Worm (Caenorhabditis elegans): ENCODE measurements around the gene srh-277.

The srh-277 gene

ce11 chrV:16182918-16183317 is at the start of gene srh-277:
srh-277 (plus strand) TSS chrV:16183218.
- TF ChIP-seq tbx-11 (GFP tag; IDR thresholded peaks at IDR 0.05) (no peak), tbx-37 (GFP tag; conservative IDR thresholded peaks at IDR 0.05) (no peak), flt-1 (GFP tag; IDR thresholded peaks at IDR 0.05) (no peak), F13C5.2 (tag; optimal IDR thresholded peaks at IDR 0.05) (no peak), scrt-1 (GFP tag; IDR thresholded peaks at IDR 0.05) (no peak), hnd-1 (tag; optimal IDR thresholded peaks at IDR 0.05) (no peak), tra-4 (tag; optimal IDR thresholded peaks at IDR 0.05) (no peak), sea-1 (GFP tag; conservative IDR thresholded peaks at IDR 0.05) (no peak), B0310.2 (tag; optimal IDR thresholded peaks at IDR 0.05) (no peak), hmbx-1 (tag; optimal IDR thresholded peaks at IDR 0.05) (no peak), ets-7 (tag; optimal IDR thresholded peaks at IDR 0.05) (no peak), hmg-4 (GFP tag; optimal IDR thresholded peaks at IDR 0.05) (no peak), ceh-36 (tag; optimal IDR thresholded peaks at IDR 0.05) (no peak), pes-1 (GFP tag; IDR thresholded peaks at IDR 0.05) (no peak), ama-1 (optimal IDR thresholded peaks at IDR 0.05) (no peak)

DNA sequence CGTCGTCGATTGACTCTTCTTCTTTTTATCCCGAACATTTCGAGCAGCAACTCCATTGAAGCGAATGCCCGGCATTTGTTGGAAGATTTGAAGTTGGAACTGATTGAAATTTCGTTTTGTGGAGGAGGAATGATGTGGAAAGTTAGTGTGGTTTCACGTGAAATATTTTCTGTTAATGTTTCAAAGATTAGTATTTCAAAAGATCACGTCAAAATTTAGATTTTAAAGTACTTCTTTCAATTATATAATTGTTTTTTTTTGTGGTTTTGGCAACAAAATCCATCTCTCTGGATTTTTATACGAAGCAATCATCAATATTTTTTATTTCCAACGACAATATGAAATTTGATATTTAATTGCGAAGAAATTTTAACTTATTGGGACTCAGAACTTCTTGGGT is 46.0 kb upstream of the srh-277 start, which contains the start of gene F44G3.7:
Gene F44G3.7 (minus strand): TSS at position 101 of the 400 bp plus-strand sequence.
- TF ChIP-seq F13C5.2 (tag; optimal IDR thresholded peaks at IDR 0.05) = no peak
- no peak for TF ChIP-seq ceh-13 (GFP tag; optimal IDR thresholded peaks at IDR 0.05)
- no peak for TF ChIP-seq pes-1 (GFP tag; IDR thresholded peaks at IDR 0.05)
- TF ChIP-seq hmg-4 (GFP tag; optimal IDR thresholded peaks at IDR 0.05) = no peak
- no peak for TF ChIP-seq scrt-1 (GFP tag; IDR thresholded peaks at IDR 0.05)
- TF ChIP-seq tra-4 (tag; optimal IDR thresholded peaks at IDR 0.05) = no peak
- TF ChIP-seq ets-7 (tag; optimal IDR thresholded peaks at IDR 0.05) = no peak
- TF ChIP-seq aly-1 (tag; optimal IDR thresholded peaks at IDR 0.05) = no peak
- no peak for TF ChIP-seq tbx-37 (GFP tag; conservative IDR thresholded peaks at IDR 0.05)
- no peak for TF ChIP-seq sea-1 (GFP tag; conservative IDR thresholded peaks at IDR 0.05)
- TF ChIP-seq ama-1 (optimal IDR thresholded peaks at IDR 0.05) = no peak
- TF ChIP-seq flt-1 (GFP tag; IDR thresholded peaks at IDR 0.05) = no peak
- TF ChIP-seq B0310.2 (tag; optimal IDR thresholded peaks at IDR 0.05) = no peak

- TF ChIP-seq tbx-11 (GFP tag; IDR thresholded peaks at IDR 0.05) = no peak
- TF ChIP-seq hmbx-1 (tag; optimal IDR thresholded peaks at IDR 0.05) = no peak
- TF ChIP-seq ets-7 (tag; optimal IDR thresholded peaks at IDR 0.05) = no peak
- TF ChIP-seq pes-1 (GFP tag; IDR thresholded peaks at IDR 0.05) = no peak
- no peak for TF ChIP-seq tbx-37 (GFP tag; conservative IDR thresholded peaks at IDR 0.05)
Observed at ce11 chrV:16139529-16139928, 43.5 kb upstream of the srh-277 start, which contains the start of gene clc-11. clc-11 (minus strand) TSS chrV:16139629.

- TF ChIP-seq sea-1 (GFP tag; conservative IDR thresholded peaks at IDR 0.05) = no peak
- TF ChIP-seq hmg-4 (GFP tag; optimal IDR thresholded peaks at IDR 0.05) = no peak
- no peak for TF ChIP-seq tra-4 (tag; optimal IDR thresholded peaks at IDR 0.05)
- TF ChIP-seq tbx-37 (GFP tag; conservative IDR thresholded peaks at IDR 0.05) = no peak
- no peak for TF ChIP-seq aly-1 (tag; optimal IDR thresholded peaks at IDR 0.05)
- no peak for TF ChIP-seq ceh-13 (GFP tag; optimal IDR thresholded peaks at IDR 0.05)
- TF ChIP-seq flt-1 (GFP tag; IDR thresholded peaks at IDR 0.05) = no peak
Observed at ce11 chrV:16141071-16141470, 41.9 kb upstream of the srh-277 start, which contains the start of gene clc-32. clc-32 (minus strand) TSS chrV:16141171.

- TF ChIP-seq tbx-37 (GFP tag; conservative IDR thresholded peaks at IDR 0.05) (no peak), ets-7 (tag; optimal IDR thresholded peaks at IDR 0.05) (no peak), F13C5.2 (tag; optimal IDR thresholded peaks at IDR 0.05) (no peak), scrt-1 (GFP tag; IDR thresholded peaks at IDR 0.05) (no peak), sea-1 (GFP tag; conservative IDR thresholded peaks at IDR 0.05) (no peak), hmbx-1 (tag; optimal IDR thresholded peaks at IDR 0.05) (no peak), ama-1 (optimal IDR thresholded peaks at IDR 0.05) (no peak), hmg-4 (GFP tag; optimal IDR thresholded peaks at IDR 0.05) (no peak), ceh-36 (tag; optimal IDR thresholded peaks at IDR 0.05) (no peak), aly-1 (tag; optimal IDR thresholded peaks at IDR 0.05) (no peak), hnd-1 (tag; optimal IDR thresholded peaks at IDR 0.05) (no peak), B0310.2 (tag; optimal IDR thresholded peaks at IDR 0.05) (no peak), ceh-13 (GFP tag; optimal IDR thresholded peaks at IDR 0.05) (no peak), pes-1 (GFP tag; IDR thresholded peaks at IDR 0.05) (no peak), tbx-11 (GFP tag; IDR thresholded peaks at IDR 0.05) (no peak)
Observed at ce11 chrV:16142371-16142770, 40.6 kb upstream of the srh-277 start, which contains the start of gene fbxa-18. fbxa-18 (plus strand) TSS chrV:16142671.

ce11 chrV:16143066-16143581 is 39.9 kb upstream of the srh-277 start, which contains the start of gene fbxa-88:
fbxa-88 (minus strand) TSS chrV:16143116.
- no peak for TF ChIP-seq F13C5.2 (tag; optimal IDR thresholded peaks at IDR 0.05)
- TF ChIP-seq hmbx-1 (tag; optimal IDR thresholded peaks at IDR 0.05) = no peak
- TF ChIP-seq hmg-4 (GFP tag; optimal IDR thresholded peaks at IDR 0.05) = no peak
- no peak for TF ChIP-seq pes-1 (GFP tag; IDR thresholded peaks at IDR 0.05)
- no peak for TF ChIP-seq sea-1 (GFP tag; conservative IDR thresholded peaks at IDR 0.05)
- no peak for TF ChIP-seq aly-1 (tag; optimal IDR thresholded peaks at IDR 0.05)
- no peak for TF ChIP-seq flt-1 (GFP tag; IDR thresholded peaks at IDR 0.05)
- no peak for TF ChIP-seq hnd-1 (tag; optimal IDR thresholded peaks at IDR 0.05)
- TF ChIP-seq tra-4 (tag; optimal IDR thresholded peaks at IDR 0.05) = no peak
- TF ChIP-seq tbx-11 (GFP tag; IDR thresholded peaks at IDR 0.05) = no peak
- TF ChIP-seq ceh-36 (tag; optimal IDR thresholded peaks at IDR 0.05) = no peak
- TF ChIP-seq B0310.2 (tag; optimal IDR thresholded peaks at IDR 0.05) = no peak
- no peak for TF ChIP-seq ets-7 (tag; optimal IDR thresholded peaks at IDR 0.05)

DNA sequence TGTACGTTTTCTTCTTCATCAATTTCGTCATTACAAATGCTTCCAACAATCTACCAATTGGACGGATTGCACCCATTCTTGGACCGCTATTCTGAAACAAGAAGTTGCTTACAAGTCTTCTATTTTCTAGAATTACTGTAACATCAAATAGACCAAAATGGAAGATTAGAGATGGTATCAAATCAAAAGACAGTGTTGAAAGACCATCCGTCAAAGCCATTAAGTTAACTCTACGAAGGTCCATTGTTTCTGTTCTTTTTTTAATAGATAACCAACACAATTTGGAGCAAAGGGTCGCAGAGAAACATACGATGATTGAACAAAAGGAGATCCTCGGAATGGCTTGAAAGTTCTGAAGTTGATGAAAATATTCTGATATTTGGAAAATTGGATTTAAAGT is 38.0 kb upstream of the srh-277 start:
- TF ChIP-seq tra-4 (tag; optimal IDR thresholded peaks at IDR 0.05) (no peak), scrt-1 (GFP tag; IDR thresholded peaks at IDR 0.05) (no peak), hnd-1 (tag; optimal IDR thresholded peaks at IDR 0.05) (no peak), hmbx-1 (tag; optimal IDR thresholded peaks at IDR 0.05) (no peak), ama-1 (optimal IDR thresholded peaks at IDR 0.05) (no peak), F13C5.2 (tag; optimal IDR thresholded peaks at IDR 0.05) (no peak), B0310.2 (tag; optimal IDR thresholded peaks at IDR 0.05) (no peak), ets-7 (tag; optimal IDR thresholded peaks at IDR 0.05) (no peak), ceh-13 (GFP tag; optimal IDR thresholded peaks at IDR 0.05) (no peak), pes-1 (GFP tag; IDR thresholded peaks at IDR 0.05) (no peak), sea-1 (GFP tag; conservative IDR thresholded peaks at IDR 0.05) (no peak), ceh-36 (tag; optimal IDR thresholded peaks at IDR 0.05) (no peak)

All from whole organism, early embryonic.